Worm (Caenorhabditis elegans): ENCODE measurements around the gene K02G10.5.

DNA sequence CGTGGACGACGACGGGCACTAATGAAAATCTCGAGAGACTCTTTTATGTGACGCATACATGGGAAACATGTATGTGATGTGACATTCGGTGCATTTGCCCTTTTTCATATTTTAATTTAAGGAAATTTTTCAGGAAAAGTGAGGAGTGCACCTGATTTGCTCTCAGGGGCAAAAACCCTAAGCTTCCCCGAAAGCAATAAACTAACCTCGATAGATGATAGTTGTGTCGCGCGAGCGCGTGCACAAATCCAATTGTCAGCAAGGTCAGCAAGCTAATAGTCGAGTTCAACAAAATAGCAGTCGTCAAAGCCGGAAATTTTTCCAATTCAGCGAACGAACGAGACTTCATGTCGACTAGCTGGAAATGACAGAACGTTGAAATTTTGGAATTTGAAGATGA lies 27.1 kb upstream of the K02G10.5 start:
- TF ChIP-seq him-1 (tag; optimal IDR thresholded peaks at IDR 0.05) (no peak), dao-5 (tag; optimal IDR thresholded peaks at IDR 0.05) (no peak)

All from whole organism, L4/young adult.